Fruit fly (Drosophila melanogaster) whole organism, embryonic: Measurements from ENCODE around the gene ND-30.

Experiments used
- ATbp ChIP-seq: fragments of 200-800 bp; sonication (Bioruptor generic); optimal IDR thresholded peaks from 2 replicates; lab custom pipeline; 2017; ENCODE audit warnings: missing biosample characterization, mild to moderate bottlenecking, missing genetic modification characterization, missing genetic modification reagents
- CG12071 ChIP-seq: fragments of 200-800 bp; sonication (Bioruptor generic); optimal IDR thresholded peaks from 3 replicates; lab custom pipeline; 2018; ENCODE audit warnings: missing biosample characterization, mild to moderate bottlenecking, missing genetic modification characterization
- CG12769 ChIP-seq: fragments of 200-800 bp; sonication (Bioruptor generic); optimal IDR thresholded peaks from 2 replicates; lab custom pipeline; 2019; ENCODE audit warnings: missing biosample characterization, mild to moderate bottlenecking, missing genetic modification characterization, moderate library complexity
- CG14050 ChIP-seq: fragments of 200-800 bp; sonication (Bioruptor generic); IDR thresholded peaks from 3 replicates; pipeline ENCODE4 v1.3.6; 2022; ENCODE audit warnings: missing biosample characterization, missing genetic modification characterization
- CG14860 ChIP-seq: fragments of 200-800 bp; sonication (Bioruptor generic); IDR thresholded peaks from 3 replicates; pipeline ENCODE4 v1.3.6; 2022; ENCODE audit warnings: missing biosample characterization, missing genetic modification characterization; ENCODE audit not compliant: partially characterized antibody
- CG15011 ChIP-seq: fragments of 200-800 bp; sonication (Bioruptor generic); optimal IDR thresholded peaks from 3 replicates; lab custom pipeline; 2018; ENCODE audit warnings: missing biosample characterization, mild to moderate bottlenecking, missing genetic modification characterization
- CG1602 ChIP-seq: fragments of 200-800 bp; sonication (Bioruptor generic); optimal IDR thresholded peaks from 3 replicates; lab custom pipeline; 2016; ENCODE audit warnings: missing biosample characterization, missing genetic modification characterization
- CG1792 ChIP-seq: fragments of 200-800 bp; sonication (Bioruptor generic); optimal IDR thresholded peaks from 2 replicates; lab custom pipeline; 2016; ENCODE audit warnings: missing biosample characterization, missing genetic modification characterization
- CG31224 ChIP-seq: fragments of 200-800 bp; sonication (Bioruptor generic); IDR thresholded peaks from 2 replicates; pipeline ENCODE4 v1.3.6; 2022; ENCODE audit warnings: missing biosample characterization, missing genetic modification characterization
- CG32532 ChIP-seq: fragments of 200-800 bp; sonication (Bioruptor generic); IDR thresholded peaks from 2 replicates; pipeline ENCODE4 v1.3.6; 2022; ENCODE audit warnings: missing biosample characterization, missing genetic modification characterization
- CG3281 ChIP-seq: fragments of 200-800 bp; sonication (Bioruptor generic); optimal IDR thresholded peaks from 3 replicates; lab custom pipeline; 2017; ENCODE audit warnings: missing biosample characterization, mild to moderate bottlenecking, missing genetic modification characterization
- CG3838 ChIP-seq: fragments of 200-800 bp; sonication (Bioruptor generic); optimal IDR thresholded peaks from 3 replicates; lab custom pipeline; 2016; ENCODE audit warnings: missing biosample characterization, missing genetic modification characterization
- CG42726 ChIP-seq: fragments of 200-800 bp; sonication (Bioruptor generic); IDR thresholded peaks from 2 replicates; pipeline ENCODE4 v1.3.6; 2022; ENCODE audit warnings: missing biosample characterization, missing genetic modification characterization; ENCODE audit not compliant: partially characterized antibody
- CG5180 ChIP-seq: fragments of 200-800 bp; sonication (Bioruptor generic); optimal IDR thresholded peaks from 3 replicates; lab custom pipeline; 2017; ENCODE audit warnings: missing biosample characterization, missing genetic modification characterization, mild to moderate bottlenecking, moderate library complexity, missing genetic modification reagents
- CG6254 ChIP-seq: fragments of 200-800 bp; sonication (Bioruptor generic); optimal IDR thresholded peaks from 3 replicates; lab custom pipeline; 2017; ENCODE audit warnings: mild to moderate bottlenecking, missing biosample characterization, missing genetic modification reagents, missing genetic modification characterization
- CG6654 ChIP-seq: fragments of 200-800 bp; sonication (Bioruptor generic); optimal IDR thresholded peaks from 2 replicates; lab custom pipeline; 2017; ENCODE audit warnings: missing biosample characterization, mild to moderate bottlenecking, missing genetic modification characterization
- CG7839 ChIP-seq: fragments of 200-800 bp; sonication (Bioruptor generic); optimal IDR thresholded peaks from 3 replicates; lab custom pipeline; 2018; ENCODE audit warnings: missing biosample characterization, mild to moderate bottlenecking, missing genetic modification characterization, moderate library complexity
- CG9876 ChIP-seq: fragments of 200-800 bp; sonication (Bioruptor generic); optimal IDR thresholded peaks from 2 replicates; lab custom pipeline; 2016; ENCODE audit warnings: missing biosample characterization, missing genetic modification characterization
- CHES-1-like ChIP-seq: fragments of 200-800 bp; sonication (Bioruptor generic); optimal IDR thresholded peaks from 2 replicates; lab custom pipeline; 2016; ENCODE audit warnings: missing biosample characterization, missing genetic modification characterization
- E2f2 ChIP-seq: fragments of 200-800 bp; sonication (Bioruptor generic); IDR thresholded peaks from 2 replicates; pipeline ENCODE4 v1.3.6; 2022; ENCODE audit warnings: missing biosample characterization, missing genetic modification characterization
- Fer1 ChIP-seq: fragments of 200-800 bp; sonication (Bioruptor generic); optimal IDR thresholded peaks from 2 replicates; lab custom pipeline; 2017; ENCODE audit warnings: missing biosample characterization, mild to moderate bottlenecking, missing genetic modification characterization
- Gsc ChIP-seq: fragments of 200-800 bp; sonication (Bioruptor generic); IDR thresholded peaks from 2 replicates; pipeline ENCODE4 v1.3.6; 2022; ENCODE audit warnings: missing biosample characterization, missing genetic modification characterization
- HLH54F ChIP-seq: fragments of 200-800 bp; sonication (Bioruptor generic); optimal IDR thresholded peaks from 3 replicates; lab custom pipeline; 2016; ENCODE audit warnings: missing biosample characterization, missing genetic modification characterization
- Hey ChIP-seq: fragments of 200-800 bp; sonication (Bioruptor generic); optimal IDR thresholded peaks from 3 replicates; lab custom pipeline; 2018; ENCODE audit warnings: missing biosample characterization, mild to moderate bottlenecking, missing genetic modification characterization
- Kr ChIP-seq: fragments of 200-800 bp; sonication (Bioruptor generic); optimal IDR thresholded peaks from 2 replicates; lab custom pipeline; 2017; ENCODE audit warnings: missing biosample characterization, mild to moderate bottlenecking, missing genetic modification characterization
- Lpt ChIP-seq: fragments of >200 bp; optimal IDR thresholded peaks from 2 replicates; lab custom pipeline; 2018; ENCODE audit warnings: missing biosample characterization, missing genetic modification characterization
- Max ChIP-seq: fragments of 200-800 bp; sonication (Bioruptor generic); optimal IDR thresholded peaks from 2 replicates; lab custom pipeline; 2016; ENCODE audit warnings: missing biosample characterization, mild to moderate bottlenecking, missing genetic modification characterization
- NC2β ChIP-seq: fragments of 200-800 bp; sonication (Bioruptor generic); optimal IDR thresholded peaks from 2 replicates; lab custom pipeline; 2016; ENCODE audit warnings: missing biosample characterization, missing genetic modification characterization
- NFAT ChIP-seq: fragments of 200-800 bp; sonication (Bioruptor generic); IDR thresholded peaks from 2 replicates; pipeline ENCODE4 v1.3.6; 2022; ENCODE audit warnings: missing biosample characterization, missing genetic modification characterization
- NK7.1 ChIP-seq: fragments of 200-800 bp; sonication (Bioruptor generic); optimal IDR thresholded peaks from 3 replicates; lab custom pipeline; 2016; ENCODE audit warnings: missing biosample characterization, missing genetic modification characterization
- Rfx ChIP-seq: fragments of 200-800 bp; sonication (Bioruptor generic); IDR thresholded peaks from 2 replicates; pipeline ENCODE4 v1.3.6; 2022; ENCODE audit warnings: missing biosample characterization, missing genetic modification characterization
- Side ChIP-seq: fragments of 200-800 bp; sonication (Bioruptor generic); optimal IDR thresholded peaks from 2 replicates; lab custom pipeline; 2016; ENCODE audit warnings: missing biosample characterization, missing genetic modification characterization
- Six4 ChIP-seq: fragments of 200-800 bp; sonication (Bioruptor generic); optimal IDR thresholded peaks from 2 replicates; lab custom pipeline; 2016; ENCODE audit warnings: missing biosample characterization, missing genetic modification characterization
- Sox100B ChIP-seq: fragments of 200-800 bp; sonication (Bioruptor generic); optimal IDR thresholded peaks from 3 replicates; lab custom pipeline; 2018; ENCODE audit warnings: missing biosample characterization, mild to moderate bottlenecking, missing genetic modification characterization
- Sox102F ChIP-seq: fragments of 200-800 bp; sonication (Bioruptor generic); optimal IDR thresholded peaks from 2 replicates; lab custom pipeline; 2018; ENCODE audit warnings: missing biosample characterization, mild to moderate bottlenecking, missing genetic modification characterization, moderate library complexity
- al ChIP-seq: fragments of 200-800 bp; sonication (Bioruptor generic); IDR thresholded peaks from 2 replicates; pipeline ENCODE4 v1.3.6; 2022; ENCODE audit warnings: missing biosample characterization, missing genetic modification characterization
- aop ChIP-seq: fragments of 200-800 bp; sonication (Bioruptor generic); IDR thresholded peaks from 2 replicates; pipeline ENCODE4 v1.3.6; 2022; ENCODE audit warnings: missing biosample characterization, missing genetic modification characterization
- ato ChIP-seq: fragments of 200-800 bp; sonication (Bioruptor generic); IDR thresholded peaks from 2 replicates; pipeline ENCODE4 v1.3.6; 2022; ENCODE audit warnings: missing biosample characterization, missing genetic modification characterization; ENCODE audit not compliant: partially characterized antibody
- dm ChIP-seq: fragments of 200-800 bp; sonication (Bioruptor generic); optimal IDR thresholded peaks from 3 replicates; lab custom pipeline; 2016; ENCODE audit warnings: missing biosample characterization, missing genetic modification characterization
- gro ChIP-seq: fragments of 200-800 bp; sonication (Bioruptor generic); optimal IDR thresholded peaks from 2 replicates; lab custom pipeline; 2016; ENCODE audit warnings: missing biosample characterization, missing genetic modification characterization
- gsb ChIP-seq: fragments of 200-800 bp; sonication (Bioruptor generic); IDR thresholded peaks from 2 replicates; pipeline ENCODE4 v1.3.6; 2022; ENCODE audit warnings: missing biosample characterization, missing genetic modification characterization
- ham ChIP-seq: fragments of 200-800 bp; sonication (Bioruptor generic); IDR thresholded peaks from 2 replicates; pipeline ENCODE4 v1.3.6; 2022; ENCODE audit warnings: missing biosample characterization, missing genetic modification characterization
- hb ChIP-seq: fragments of 200-800 bp; sonication (Bioruptor generic); IDR thresholded peaks from 3 replicates; pipeline ENCODE4 v1.3.6; 2022; ENCODE audit warnings: missing biosample characterization, missing genetic modification characterization; ENCODE audit not compliant: partially characterized antibody
- knrl ChIP-seq: fragments of 200-800 bp; sonication (Bioruptor generic); IDR thresholded peaks from 3 replicates; pipeline ENCODE4 v1.3.6; 2022; ENCODE audit warnings: missing biosample characterization, missing genetic modification characterization; ENCODE audit not compliant: partially characterized antibody
- lbe ChIP-seq: fragments of 200-800 bp; sonication (Bioruptor generic); optimal IDR thresholded peaks from 2 replicates; lab custom pipeline; 2016; ENCODE audit warnings: missing biosample characterization, mild to moderate bottlenecking, missing genetic modification characterization
- otp ChIP-seq: fragments of 200-800 bp; sonication (Bioruptor generic); IDR thresholded peaks from 3 replicates; pipeline ENCODE4, ENCODE4 v1.3.6; 2022; ENCODE audit warnings: missing biosample characterization, missing genetic modification characterization
- prd ChIP-seq, 3 experiments: fragments of >200 bp in 2 of 3; fragments of 200-800 bp in 1 of 3; sonication (Bioruptor generic) in 1 of 3; optimal IDR thresholded peaks in 2 of 3; IDR thresholded peaks in 1 of 3; 2 replicates in 2 of 3; 3 replicates in 1 of 3; pipeline versions ENCODE4 v1.3.6 to Lab custom; 2017 to 2022; ENCODE audit warnings: missing biosample characterization in 1 of 3, missing genetic modification characterization in 1 of 3
- rib ChIP-seq: fragments of 200-800 bp; sonication (Bioruptor generic); IDR thresholded peaks from 2 replicates; pipeline ENCODE4 v1.3.6; 2022; ENCODE audit warnings: missing biosample characterization, missing genetic modification characterization
- scrt ChIP-seq: fragments of 200-800 bp; sonication (Bioruptor generic); optimal IDR thresholded peaks from 2 replicates; lab custom pipeline; 2018; ENCODE audit warnings: missing biosample characterization, mild to moderate bottlenecking, missing genetic modification characterization, moderate library complexity
- ssp ChIP-seq: fragments of 200-800 bp; sonication (Bioruptor generic); IDR thresholded peaks from 2 replicates; pipeline ENCODE4 v1.3.6; 2022; ENCODE audit warnings: missing biosample characterization, missing genetic modification characterization
- vvl ChIP-seq: fragments of 200-800 bp; sonication (Bioruptor generic); IDR thresholded peaks from 2 replicates; pipeline ENCODE4 v1.3.6; 2022; ENCODE audit warnings: missing biosample characterization, missing genetic modification characterization

The ND-30 gene

DNA sequence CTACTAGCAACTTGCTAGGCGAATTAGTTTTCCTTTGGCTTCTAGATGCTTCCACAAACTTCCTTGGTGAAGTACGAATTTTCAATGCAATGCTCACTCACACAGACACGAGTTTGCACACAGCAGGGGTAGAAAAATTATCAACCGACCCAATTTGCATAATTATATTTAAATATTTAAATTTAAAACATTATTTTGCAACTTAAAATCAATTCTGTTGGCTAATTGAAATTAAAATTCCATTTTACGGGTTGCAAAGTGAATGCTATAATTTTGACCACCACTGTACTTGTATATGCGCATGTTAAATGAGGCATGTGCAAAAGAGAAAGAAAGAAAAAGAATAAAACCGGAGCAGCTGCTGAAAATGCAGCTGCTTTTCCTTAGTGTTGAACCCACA lies 34.7 kb upstream of the ND-30 start (continued):
- TF ChIP-seq CG14860 (GFP tag; lab: Robert Waterston, UW), result no peak
- TF ChIP-seq ato (GFP tag; lab: Robert Waterston, UW), result no peak
- peak; percentile 79 for TF ChIP-seq ssp (GFP tag; lab: Robert Waterston, UW)
- TF ChIP-seq CG3838 (GFP tag; lab: Kevin White, UChicago), result peak; percentile 56
- TF ChIP-seq CG9876 (GFP tag; lab: Kevin White, UChicago), result no peak
- peak; percentile 72 for TF ChIP-seq E2f2 (GFP tag; lab: Robert Waterston, UW)
- peak; percentile 94 for TF ChIP-seq Fer1 (GFP tag; lab: Kevin White, UChicago)
- TF ChIP-seq Side (GFP tag; lab: Kevin White, UChicago), result peak; percentile 41
- TF ChIP-seq CG31224 (GFP tag; lab: Robert Waterston, UW), result peak; percentile 86
- TF ChIP-seq CG15011 (GFP tag; lab: Kevin White, UChicago), result peak; percentile 83
- peak; percentile 92; the same call in 2 of the 3 replicates for TF ChIP-seq otp (GFP tag; lab: Robert Waterston, UW)
- TF ChIP-seq Rfx (GFP tag; lab: Robert Waterston, UW), result peak; percentile 92
- TF ChIP-seq Sox100B (GFP tag; lab: Kevin White, UChicago), result peak; percentile 93
- peak; percentile 91 for TF ChIP-seq CG12071
- no peak for TF ChIP-seq Hey (tag; lab: Kevin White, UChicago)
- peak; percentile 90 for TF ChIP-seq rib (GFP tag; lab: Robert Waterston, UW)
- TF ChIP-seq NFAT (GFP tag; lab: Robert Waterston, UW), result peak; percentile 87
- TF ChIP-seq CG7839, result peak; percentile 95
- peak; percentile 86 for TF ChIP-seq Max (GFP tag; lab: Kevin White, UChicago)
- no peak for TF ChIP-seq prd (optimal IDR thresholded peaks at IDR 0.05; lab: Kevin White, UChicago)
- peak; percentile 97 for TF ChIP-seq prd (GFP tag; IDR thresholded peaks at IDR 0.05; lab: Robert Waterston, UW)
- peak; percentile 94 for TF ChIP-seq CG32532
- TF ChIP-seq knrl (GFP tag; lab: Robert Waterston, UW), result 0 out of 3 replicates have a peak, but pooled peaks have one; percentile 12
- TF ChIP-seq CG1792 (GFP tag; lab: Kevin White, UChicago), result peak; percentile 50
- TF ChIP-seq CG1602 (GFP tag; lab: Kevin White, UChicago), result peak; percentile 86
- peak; percentile 48 for TF ChIP-seq HLH54F (GFP tag; lab: Kevin White, UChicago)
- peak; percentile 87 for TF ChIP-seq scrt (GFP tag; lab: Kevin White, UChicago)
- TF ChIP-seq dm, result no peak
- peak; percentile 42 for TF ChIP-seq gro (GFP tag; lab: Kevin White, UChicago)
- no peak for TF ChIP-seq ham
- peak; percentile 93 for TF ChIP-seq CG3281
- peak; percentile 88 for TF ChIP-seq CG14050
- TF ChIP-seq CG5180 (GFP tag; lab: Kevin White, UChicago), result peak; percentile 80
- peak; percentile 59; the same call in 1 of the 2 replicates for TF ChIP-seq aop (GFP tag; lab: Robert Waterston, UW)
- TF ChIP-seq hb (GFP tag; lab: Robert Waterston, UW), result no peak
- TF ChIP-seq NC2β, result peak; percentile 43
- peak; percentile 91 for TF ChIP-seq Six4 (GFP tag; lab: Kevin White, UChicago)
- peak; percentile 93 for TF ChIP-seq ATbp (GFP tag; lab: Kevin White, UChicago)
- TF ChIP-seq al (GFP tag; lab: Robert Waterston, UW), result peak; percentile 80
- TF ChIP-seq lbe (GFP tag; lab: Kevin White, UChicago), result peak; percentile 94
- TF ChIP-seq gsb (GFP tag; lab: Robert Waterston, UW), result peak; percentile 93
- TF ChIP-seq Sox102F (GFP tag; lab: Kevin White, UChicago), result peak; percentile 96
- peak; percentile 93 for TF ChIP-seq CG6254 (GFP tag; lab: Kevin White, UChicago)
- TF ChIP-seq CG42726 (GFP tag; lab: Robert Waterston, UW), result no peak
- TF ChIP-seq Kr (GFP tag; lab: Kevin White, UChicago), result no peak
- TF ChIP-seq NK7.1 (GFP tag; lab: Kevin White, UChicago), result peak; percentile 46
- TF ChIP-seq Lpt (GFP tag; lab: Kevin White, UChicago), result no peak
- peak; percentile 98 for TF ChIP-seq vvl
- peak; percentile 11 for TF ChIP-seq CHES-1-like (GFP tag; lab: Kevin White, UChicago)
- peak; percentile 86 for TF ChIP-seq Gsc (GFP tag; lab: Robert Waterston, UW)
- TF ChIP-seq CG6654 (GFP tag; lab: Kevin White, UChicago), result peak; percentile 75
- peak; percentile 90 for TF ChIP-seq CG12769 (tag; lab: Kevin White, UChicago)
